Fruit fly (Drosophila melanogaster) whole organism, embryonic: ENCODE measurements around the gene nAChRalpha3.

Source experiments
- B-H1 ChIP-seq: fragments of 200-800 bp; sonication (Bioruptor generic); IDR thresholded peaks from 3 replicates; pipeline ENCODE4 v1.3.6; 2022; ENCODE audit warnings: missing biosample characterization, missing genetic modification characterization
- BEAF-32 ChIP-seq: fragments of 200-800 bp; sonication (Bioruptor generic); optimal IDR thresholded peaks from 3 replicates; lab custom pipeline; 2017; ENCODE audit warnings: missing biosample characterization, missing genetic modification characterization, mild to moderate bottlenecking, moderate library complexity, missing genetic modification reagents
- CG10462 ChIP-seq: fragments of 200-800 bp; sonication (Bioruptor generic); optimal IDR thresholded peaks from 2 replicates; lab custom pipeline; 2016; ENCODE audit warnings: missing biosample characterization, missing genetic modification characterization
- CG12299 ChIP-seq: fragments of 200-800 bp; sonication (Bioruptor generic); optimal IDR thresholded peaks from 2 replicates; lab custom pipeline; 2018; ENCODE audit warnings: missing biosample characterization, mild to moderate bottlenecking, missing genetic modification characterization
- CG12659 ChIP-seq: fragments of 200-800 bp; sonication (Bioruptor generic); optimal IDR thresholded peaks from 3 replicates; lab custom pipeline; 2017; ENCODE audit warnings: mild to moderate bottlenecking, missing biosample characterization, missing genetic modification reagents, missing genetic modification characterization
- CG1603 ChIP-seq: fragments of 200-800 bp; sonication (Bioruptor generic); optimal IDR thresholded peaks from 2 replicates; lab custom pipeline; 2019; ENCODE audit warnings: missing biosample characterization, mild to moderate bottlenecking, missing genetic modification characterization, moderate library complexity
- CG1792 ChIP-seq: fragments of 200-800 bp; sonication (Bioruptor generic); optimal IDR thresholded peaks from 2 replicates; lab custom pipeline; 2016; ENCODE audit warnings: missing biosample characterization, missing genetic modification characterization
- CG2116 ChIP-seq: fragments of 200-800 bp; sonication (Bioruptor generic); optimal IDR thresholded peaks from 3 replicates; lab custom pipeline; 2018; ENCODE audit warnings: missing biosample characterization, mild to moderate bottlenecking, missing genetic modification characterization
- CG2712 ChIP-seq: fragments of 200-800 bp; optimal IDR thresholded peaks from 3 replicates; lab custom pipeline; 2019; ENCODE audit warnings: missing biosample characterization, mild to moderate bottlenecking, missing genetic modification characterization, moderate library complexity
- CG2889 ChIP-seq: fragments of 200-800 bp; sonication (Bioruptor generic); IDR thresholded peaks from 3 replicates; pipeline ENCODE4 v1.3.6; 2022; ENCODE audit warnings: missing biosample characterization, missing genetic modification characterization
- CG31441 ChIP-seq: fragments of 200-800 bp; sonication (Bioruptor generic); IDR thresholded peaks from 2 replicates; pipeline ENCODE4 v1.3.6; 2022; ENCODE audit warnings: missing biosample characterization, missing genetic modification characterization
- CG3163 ChIP-seq: fragments of 200-800 bp; sonication (Bioruptor generic); optimal IDR thresholded peaks from 3 replicates; lab custom pipeline; 2016; ENCODE audit warnings: missing biosample characterization, missing genetic modification characterization
- CG32532 ChIP-seq: fragments of 200-800 bp; sonication (Bioruptor generic); IDR thresholded peaks from 2 replicates; pipeline ENCODE4 v1.3.6; 2022; ENCODE audit warnings: missing biosample characterization, missing genetic modification characterization
- CG33213 ChIP-seq: fragments of 200-800 bp; sonication (Bioruptor generic); optimal IDR thresholded peaks from 3 replicates; lab custom pipeline; 2016; ENCODE audit warnings: missing biosample characterization, missing genetic modification characterization
- CG43689 ChIP-seq: fragments of 200-800 bp; sonication (Bioruptor generic); IDR thresholded peaks from 2 replicates; pipeline ENCODE4 v1.3.6; 2022; ENCODE audit warnings: missing biosample characterization, missing genetic modification characterization
- CG8290 ChIP-seq, 3 experiments: fragments of 200-800 bp; sonication (Bioruptor generic); optimal IDR thresholded peaks; 2 replicates each; lab custom pipeline; 2016 to 2019; ENCODE audit warnings: missing biosample characterization in 3 of 3, missing genetic modification characterization in 3 of 3, mild to moderate bottlenecking in 2 of 3, moderate library complexity in 1 of 3
- CG8765 ChIP-seq: fragments of 200-800 bp; sonication (Bioruptor generic); IDR thresholded peaks from 2 replicates; pipeline ENCODE4 v1.3.6; 2022; ENCODE audit warnings: missing biosample characterization, missing genetic modification characterization
- CG8924 ChIP-seq: fragments of 200-800 bp; optimal IDR thresholded peaks from 3 replicates; lab custom pipeline; 2019; ENCODE audit warnings: missing biosample characterization, mild to moderate bottlenecking, missing genetic modification characterization, moderate library complexity
- CG9727 ChIP-seq: fragments of 200-800 bp; sonication (Bioruptor generic); optimal IDR thresholded peaks from 3 replicates; lab custom pipeline; 2017; ENCODE audit warnings: missing biosample characterization, mild to moderate bottlenecking, missing genetic modification characterization
- GATAe ChIP-seq: fragments of 200-800 bp; sonication (Bioruptor generic); conservative IDR thresholded peaks from 2 replicates; pipeline ENCODE4 v1.3.6; 2022; ENCODE audit warnings: missing biosample characterization, missing genetic modification characterization
- Hand ChIP-seq: fragments of 200-800 bp; sonication (Bioruptor generic); optimal IDR thresholded peaks from 2 replicates; lab custom pipeline; 2017; ENCODE audit warnings: mild to moderate bottlenecking, missing biosample characterization, missing genetic modification reagents, missing genetic modification characterization
- Jarid2 ChIP-seq: fragments of 200-800 bp; sonication (Bioruptor generic); optimal IDR thresholded peaks from 3 replicates; lab custom pipeline; 2017; ENCODE audit warnings: mild to moderate bottlenecking, missing biosample characterization, missing genetic modification reagents, missing genetic modification characterization
- Med ChIP-seq: fragments of 200-800 bp; sonication (Bioruptor generic); peaks from one replicate; lab custom pipeline; 2016; ENCODE audit warnings: missing biosample characterization, missing genetic modification characterization, mild to moderate bottlenecking, inconsistent platforms, moderate library complexity
- NC2α ChIP-seq: fragments of 200-800 bp; sonication (Bioruptor generic); optimal IDR thresholded peaks from 2 replicates; lab custom pipeline; 2016; ENCODE audit warnings: missing biosample characterization, missing genetic modification characterization
- Opbp ChIP-seq: fragments of 200-800 bp; sonication (Bioruptor generic); IDR thresholded peaks from 3 replicates; pipeline ENCODE4 v1.3.6; 2022; ENCODE audit warnings: missing biosample characterization, missing genetic modification characterization; ENCODE audit not compliant: partially characterized antibody
- Rfx ChIP-seq: fragments of 200-800 bp; sonication (Bioruptor generic); IDR thresholded peaks from 2 replicates; pipeline ENCODE4 v1.3.6; 2022; ENCODE audit warnings: missing biosample characterization, missing genetic modification characterization
- Scr ChIP-seq: fragments of 200-800 bp; sonication (Bioruptor generic); IDR thresholded peaks from 2 replicates; pipeline ENCODE4 v1.3.6; 2022; ENCODE audit warnings: missing biosample characterization, missing genetic modification characterization; ENCODE audit not compliant: partially characterized antibody
- Xbp1 ChIP-seq: fragments of 200-800 bp; sonication (Bioruptor generic); optimal IDR thresholded peaks from 3 replicates; lab custom pipeline; 2016; ENCODE audit warnings: missing biosample characterization, mild to moderate bottlenecking, missing genetic modification characterization
- amos ChIP-seq: fragments of 200-800 bp; sonication (Bioruptor generic); IDR thresholded peaks from 2 replicates; pipeline ENCODE4 v1.3.6; 2022; ENCODE audit warnings: missing biosample characterization, missing genetic modification characterization; ENCODE audit not compliant: partially characterized antibody
- bigmax ChIP-seq: fragments of 200-800 bp; sonication (Bioruptor generic); optimal IDR thresholded peaks from 2 replicates; lab custom pipeline; 2018; ENCODE audit warnings: missing biosample characterization, mild to moderate bottlenecking, missing genetic modification characterization
- cad ChIP-seq: fragments of >200 bp; optimal IDR thresholded peaks from 2 replicates; lab custom pipeline; 2017; ENCODE audit warnings: missing biosample characterization, missing genetic modification characterization
- caup ChIP-seq: fragments of 200-800 bp; sonication (Bioruptor generic); optimal IDR thresholded peaks from 3 replicates; lab custom pipeline; 2017; ENCODE audit warnings: missing biosample characterization, mild to moderate bottlenecking, missing genetic modification characterization, moderate library complexity; ENCODE audit not compliant: severe bottlenecking
- crol ChIP-seq: fragments of 200-800 bp; sonication (Bioruptor generic); IDR thresholded peaks from 2 replicates; pipeline ENCODE4 v1.3.6; 2022; ENCODE audit warnings: missing biosample characterization, missing genetic modification characterization
- crp ChIP-seq, 2 experiments: fragments of 200-800 bp; sonication (Bioruptor generic); optimal IDR thresholded peaks; 2 replicates in 1 of 2; 3 replicates in 1 of 2; lab custom pipeline; 2017; ENCODE audit warnings: missing biosample characterization in 2 of 2, missing genetic modification characterization in 2 of 2, mild to moderate bottlenecking in 1 of 2, moderate library complexity in 1 of 2
- ems ChIP-seq: fragments of 200-800 bp; sonication (Bioruptor generic); optimal IDR thresholded peaks from 3 replicates; lab custom pipeline; 2016; ENCODE audit warnings: missing biosample characterization, missing genetic modification characterization
- gsb-n ChIP-seq: fragments of 200-800 bp; sonication (Bioruptor generic); optimal IDR thresholded peaks from 3 replicates; lab custom pipeline; 2018; ENCODE audit warnings: missing biosample characterization, mild to moderate bottlenecking, missing genetic modification characterization
- her ChIP-seq: fragments of 200-800 bp; sonication (Bioruptor generic); optimal IDR thresholded peaks from 2 replicates; lab custom pipeline; 2016; ENCODE audit warnings: missing biosample characterization, missing genetic modification characterization
- ind ChIP-seq: fragments of 200-800 bp; sonication (Bioruptor generic); optimal IDR thresholded peaks from 3 replicates; lab custom pipeline; 2016; ENCODE audit warnings: missing biosample characterization, missing genetic modification characterization
- luna ChIP-seq: fragments of 200-800 bp; sonication (Bioruptor generic); optimal IDR thresholded peaks from 2 replicates; lab custom pipeline; 2016; ENCODE audit warnings: missing biosample characterization, missing genetic modification characterization
- nerfin-1 ChIP-seq: fragments of 200-800 bp; sonication (Bioruptor generic); optimal IDR thresholded peaks from 3 replicates; lab custom pipeline; 2019; ENCODE audit warnings: missing biosample characterization, mild to moderate bottlenecking, missing genetic modification characterization, moderate library complexity
- nmo ChIP-seq: fragments of 200-800 bp; sonication (Bioruptor generic); optimal IDR thresholded peaks from 2 replicates; lab custom pipeline; 2018; ENCODE audit warnings: missing biosample characterization, mild to moderate bottlenecking, missing genetic modification characterization, moderate library complexity
- prd ChIP-seq, 3 experiments: fragments of >200 bp in 2 of 3; fragments of 200-800 bp in 1 of 3; sonication (Bioruptor generic) in 1 of 3; optimal IDR thresholded peaks in 2 of 3; IDR thresholded peaks in 1 of 3; 2 replicates in 2 of 3; 3 replicates in 1 of 3; pipeline versions ENCODE4 v1.3.6 to Lab custom; 2017 to 2022; ENCODE audit warnings: missing biosample characterization in 1 of 3, missing genetic modification characterization in 1 of 3
- repo ChIP-seq: fragments of 200-800 bp; sonication (Bioruptor generic); optimal IDR thresholded peaks from 2 replicates; lab custom pipeline; 2016; ENCODE audit warnings: missing biosample characterization, missing genetic modification characterization
- ro ChIP-seq: fragments of 200-800 bp; sonication (Bioruptor generic); IDR thresholded peaks from 2 replicates; pipeline ENCODE4 v1.3.6; 2022; ENCODE audit warnings: missing biosample characterization, missing genetic modification characterization
- sens ChIP-seq: fragments of 200-800 bp; sonication (Bioruptor generic); peaks from one replicate; lab custom pipeline; 2016; ENCODE audit warnings: missing biosample characterization, missing genetic modification characterization
- twi ChIP-seq: fragments of 200-800 bp; optimal IDR thresholded peaks from 2 replicates; lab custom pipeline; 2019; ENCODE audit warnings: missing biosample characterization, mild to moderate bottlenecking, missing genetic modification characterization, moderate library complexity
- unc-4 ChIP-seq: fragments of 200-800 bp; sonication (Bioruptor generic); IDR thresholded peaks from 2 replicates; pipeline ENCODE4 v1.3.6; 2022; ENCODE audit warnings: missing biosample characterization, missing genetic modification characterization; ENCODE audit not compliant: partially characterized antibody
- vfl ChIP-seq: fragments of 200-800 bp; sonication (Bioruptor generic); optimal IDR thresholded peaks from 2 replicates; lab custom pipeline; 2016; ENCODE audit warnings: missing biosample characterization, missing genetic modification characterization

nAChRalpha3 gene

DNA sequence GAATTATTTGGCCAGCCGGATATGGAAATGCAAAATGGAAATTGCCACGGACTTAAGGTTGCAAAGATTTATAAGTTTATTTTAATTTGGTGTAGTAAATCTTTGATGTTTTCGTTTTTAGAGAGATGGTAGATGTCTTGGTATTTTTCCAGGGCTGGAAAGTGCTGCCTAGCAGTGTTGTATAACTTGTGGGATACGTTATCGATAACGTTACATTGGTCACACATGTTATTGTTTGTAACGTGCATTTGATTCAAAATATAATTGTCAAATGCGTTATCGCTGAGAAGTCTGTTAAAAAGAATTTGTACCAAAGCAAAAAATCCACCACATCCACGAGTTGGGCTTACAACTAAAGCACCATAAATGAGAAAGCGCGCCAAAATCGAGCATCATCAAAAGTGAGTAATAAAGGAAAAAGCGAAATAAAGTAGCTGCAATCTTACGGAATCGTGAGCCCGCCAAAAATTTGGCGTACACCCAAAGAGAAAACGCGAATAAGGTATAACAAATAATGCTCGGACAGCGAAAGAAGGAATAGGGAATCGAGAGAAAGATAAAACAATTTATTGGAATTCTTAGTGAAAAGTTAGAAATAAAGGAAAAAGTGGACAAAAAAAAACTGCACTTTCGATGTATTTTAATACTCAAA lies 40.3 kb upstream of the nAChRalpha3 start, which contains the start of gene PIG-T (continued):
- no peak for TF ChIP-seq CG2889 (GFP tag; lab: Robert Waterston, UW)
- no peak for TF ChIP-seq bigmax (GFP tag; lab: Kevin White, UChicago)
- no peak for TF ChIP-seq luna (GFP tag; lab: Kevin White, UChicago)
- peak; percentile 50; the same call in 1 of the 3 replicates for TF ChIP-seq Opbp (GFP tag; lab: Robert Waterston, UW)
- no peak for TF ChIP-seq CG1792
- peak; percentile 14 for TF ChIP-seq CG12659
- TF ChIP-seq CG8924 (tag; lab: Kevin White, UChicago), result peak; percentile 3
- TF ChIP-seq CG43689, result no peak
- TF ChIP-seq nmo (GFP tag; lab: Kevin White, UChicago), result no peak
- peak; percentile 77 for TF ChIP-seq Med (GFP tag; lab: Kevin White, UChicago)
- peak; percentile 62 for TF ChIP-seq twi (tag; lab: Kevin White, UChicago)
- TF ChIP-seq CG31441 (GFP tag; lab: Robert Waterston, UW), result no peak
- TF ChIP-seq CG1603 (tag; lab: Kevin White, UChicago), result peak; percentile 67
- peak; percentile 1 for TF ChIP-seq CG2712 (tag; lab: Kevin White, UChicago)
- no peak for TF ChIP-seq CG32532 (GFP tag; lab: Robert Waterston, UW)
- TF ChIP-seq sens (GFP tag; lab: Kevin White, UChicago), result peak; percentile 34
- TF ChIP-seq CG3163 (GFP tag; lab: Kevin White, UChicago), result no peak
- TF ChIP-seq Jarid2, result no peak
- TF ChIP-seq Rfx, result peak; percentile 17; the same call in 1 of the 2 replicates
- peak; percentile 49 for TF ChIP-seq BEAF-32 (GFP tag; lab: Kevin White, UChicago)
- TF ChIP-seq vfl (GFP tag; lab: Kevin White, UChicago), result peak; percentile 36
- peak; percentile 8 for TF ChIP-seq ind
- TF ChIP-seq caup (GFP tag; lab: Kevin White, UChicago), result no peak
- TF ChIP-seq CG10462 (GFP tag; lab: Kevin White, UChicago), result no peak
- no peak for TF ChIP-seq ems
- no peak for TF ChIP-seq CG8765 (GFP tag; lab: Robert Waterston, UW)
- no peak for TF ChIP-seq cad
- TF ChIP-seq repo, result no peak
- peak in 1 of 2 experiments; percentile 58 for TF ChIP-seq crp (GFP tag; optimal IDR thresholded peaks at IDR 0.05; lab: Kevin White, UChicago)
- no peak for TF ChIP-seq unc-4 (GFP tag; lab: Robert Waterston, UW)
- no peak for TF ChIP-seq Scr (GFP tag; lab: Robert Waterston, UW)
- TF ChIP-seq CG8290 (GFP tag; optimal IDR thresholded peaks at IDR 0.05; lab: Kevin White, UChicago), result no peak
- peak in 1 of 2 experiments; percentile 43 for TF ChIP-seq CG8290 (tag; optimal IDR thresholded peaks at IDR 0.05; lab: Kevin White, UChicago)
- peak; percentile 16 for TF ChIP-seq CG33213 (GFP tag; lab: Kevin White, UChicago)
- peak; percentile 22 for TF ChIP-seq her (GFP tag; lab: Kevin White, UChicago)
- TF ChIP-seq CG2116 (GFP tag; lab: Kevin White, UChicago), result peak; percentile 81
- TF ChIP-seq GATAe (GFP tag; lab: Robert Waterston, UW), result no peak
- TF ChIP-seq CG12299 (tag; lab: Kevin White, UChicago), result no peak
- peak; percentile 3 for TF ChIP-seq Xbp1 (GFP tag; lab: Kevin White, UChicago)
- no peak for TF ChIP-seq crol (GFP tag; lab: Robert Waterston, UW)
- TF ChIP-seq NC2α (GFP tag; lab: Kevin White, UChicago), result no peak
- TF ChIP-seq gsb-n, result peak; percentile 86
- no peak for TF ChIP-seq B-H1 (GFP tag; lab: Robert Waterston, UW)
- TF ChIP-seq CG9727, result no peak
- TF ChIP-seq prd (optimal IDR thresholded peaks at IDR 0.05; lab: Kevin White, UChicago), result no peak
- TF ChIP-seq prd (GFP tag; IDR thresholded peaks at IDR 0.05; lab: Robert Waterston, UW), result peak; percentile 27; the same call in 1 of the 3 replicates
- peak; percentile 32; the same call in 1 of the 2 replicates for TF ChIP-seq amos (GFP tag; lab: Robert Waterston, UW)
- TF ChIP-seq nerfin-1 (tag; lab: Kevin White, UChicago), result peak; percentile 22
- no peak for TF ChIP-seq Hand (GFP tag; lab: Kevin White, UChicago)
- TF ChIP-seq ro, result no peak
